Worm (Caenorhabditis elegans) whole organism, L4 larva: ENCODE measurements around the gene Y54G2A.44.

Source experiments
- dmd-9 ChIP-seq: fragments of 200-800 bp; sonication (Bioruptor generic); IDR thresholded peaks from 2 replicates; pipeline ENCODE4 v1.3.6; 2022; ENCODE audit warnings: missing genetic modification reagents, missing genetic modification characterization, missing compliant biosample characterization
- egl-27 ChIP-seq: sonication (generic microtip); optimal IDR thresholded peaks from 3 replicates; lab custom pipeline; 2017; ENCODE audit warnings: missing biosample characterization, missing genetic modification reagents, missing genetic modification characterization
- lsy-2 ChIP-seq, 2 experiments: fragments of 150-350 bp in 1 of 2; sonication (generic microtip) in 1 of 2; optimal IDR thresholded peaks; 2 replicates each; lab custom pipeline; 2014 to 2017; ENCODE audit warnings: missing biosample characterization in 2 of 2, missing genetic modification characterization in 2 of 2
- madf-9 ChIP-seq: fragments of 200-800 bp; sonication (Bioruptor generic); conservative IDR thresholded peaks from 2 replicates; pipeline ENCODE4 v1.3.6; 2022; ENCODE audit warnings: missing genetic modification reagents, missing genetic modification characterization, missing compliant biosample characterization
- mdt-29 ChIP-seq: fragments of 200-800 bp; sonication (Bioruptor generic); IDR thresholded peaks from 2 replicates; pipeline ENCODE4 v1.3.6; 2022; ENCODE audit warnings: missing genetic modification reagents, missing genetic modification characterization, missing compliant biosample characterization
- sdz-12 ChIP-seq: fragments of 200-800 bp; sonication (Bioruptor generic); optimal IDR thresholded peaks from 2 replicates; lab custom pipeline; 2018; ENCODE audit warnings: mild to moderate bottlenecking, missing genetic modification characterization, missing compliant biosample characterization
- unc-62 ChIP-seq, 3 experiments: fragments of 150-350 bp in 1 of 3; sonication (generic microtip); optimal IDR thresholded peaks in 2 of 3; peaks in 1 of 3; 1 replicate in 1 of 3; 2 replicates in 2 of 3; lab custom pipeline; 2014 to 2017; ENCODE audit warnings: missing biosample characterization in 3 of 3, missing genetic modification characterization in 3 of 3, missing genetic modification reagents in 3 of 3, missing genotype in 1 of 3
- ztf-11 ChIP-seq: fragments of 150-350 bp; optimal IDR thresholded peaks from 2 replicates; lab custom pipeline; 2014; ENCODE audit warnings: missing biosample characterization, missing genetic modification characterization

DNA sequence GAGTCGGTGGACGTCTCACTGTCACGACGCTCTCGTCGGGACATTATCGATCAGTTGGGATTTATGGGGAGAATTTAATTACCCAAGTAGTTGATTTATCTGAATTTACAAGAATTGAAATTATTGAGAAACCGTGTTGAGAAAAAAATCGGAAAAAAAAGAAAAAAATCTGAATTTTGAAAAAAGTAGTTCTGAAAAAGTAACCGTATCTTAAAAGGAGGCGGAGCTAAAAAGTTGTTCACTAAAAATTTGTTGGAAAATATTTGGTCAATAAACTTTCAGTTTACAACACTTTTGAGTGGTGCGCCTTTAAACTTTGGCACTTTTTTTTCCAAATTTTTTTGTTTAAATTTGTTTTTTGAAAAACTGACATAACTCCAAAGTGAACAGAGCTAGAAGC, 30.0 kb upstream of the Y54G2A.44 start, which contains the start of gene Y54G2A.11:
- TF ChIP-seq madf-9 (GFP tag; lab: Robert Waterston, UW) (no peak), mdt-29 (GFP tag; lab: Robert Waterston, UW) (no peak), ztf-11 (tag; lab: Kevin White, UChicago) (no peak), dmd-9 (GFP tag; lab: Robert Waterston, UW) (no peak), lsy-2 (tag; optimal IDR thresholded peaks at IDR 0.05; lab: Kevin White, UChicago) (no peak), sdz-12 (no peak), unc-62 (GFP tag; optimal IDR thresholded peaks at IDR 0.05 in 1 of 2; lab: Kevin White, UChicago) (no peak), unc-62 (tag; optimal IDR thresholded peaks at IDR 0.05; lab: Kevin White, UChicago) (no peak), egl-27 (no peak)
